Worm (Caenorhabditis elegans) whole organism, young adult: Measurements from ENCODE around the gene snx-1.

Experiments used
- C17E4.6 ChIP-seq: fragments of 200-800 bp; sonication (Bioruptor generic); IDR thresholded peaks from 2 replicates; pipeline ENCODE4 v1.3.6; 2022; ENCODE audit warnings: missing genetic modification reagents, missing genetic modification characterization, missing compliant biosample characterization
- D2030.7 ChIP-seq: fragments of 200-800 bp; sonication (Bioruptor generic); IDR thresholded peaks from 2 replicates; pipeline ENCODE4 v1.3.6; 2022; ENCODE audit warnings: missing genetic modification reagents, missing genetic modification characterization, missing compliant biosample characterization
- K11D2.4 ChIP-seq: fragments of 200-800 bp; sonication (Bioruptor generic); IDR thresholded peaks from 2 replicates; pipeline ENCODE4 v1.3.6; 2022; ENCODE audit warnings: missing genetic modification reagents, missing genetic modification characterization, missing compliant biosample characterization
- akir-1 ChIP-seq: fragments of 200-800 bp; sonication (Bioruptor generic); optimal IDR thresholded peaks from 2 replicates; lab custom pipeline; 2018; ENCODE audit warnings: mild to moderate bottlenecking, missing genetic modification characterization, moderate library complexity, missing compliant biosample characterization
- athp-1 ChIP-seq: sonication (generic microtip); optimal IDR thresholded peaks from 2 replicates; lab custom pipeline; 2017; ENCODE audit warnings: mild to moderate bottlenecking, missing genetic modification characterization, missing compliant biosample characterization
- hsf-1 ChIP-seq: fragments of 200-800 bp; sonication (Bioruptor generic); IDR thresholded peaks from 2 replicates; pipeline ENCODE4 v1.3.6; 2022; ENCODE audit warnings: missing genetic modification reagents, missing genetic modification characterization, missing compliant biosample characterization
- lag-1 ChIP-seq: fragments of 200-800 bp; sonication (Bioruptor generic); IDR thresholded peaks from 2 replicates; pipeline ENCODE4 v1.3.6; 2022; ENCODE audit warnings: missing genetic modification reagents, missing genetic modification characterization, missing compliant biosample characterization
- lin-26 ChIP-seq: fragments of 200-800 bp; sonication (Bioruptor generic); IDR thresholded peaks from 2 replicates; pipeline ENCODE4 v1.3.6; 2022; ENCODE audit warnings: missing genetic modification reagents, missing genetic modification characterization, missing compliant biosample characterization
- lsl-1 ChIP-seq: fragments of 200-800 bp; sonication (Bioruptor generic); optimal IDR thresholded peaks from 2 replicates; lab custom pipeline; 2018; ENCODE audit warnings: mild to moderate bottlenecking, missing genetic modification characterization, moderate library complexity, missing compliant biosample characterization
- nfya-1 ChIP-seq: sonication (generic microtip); optimal IDR thresholded peaks from 2 replicates; lab custom pipeline; 2017; ENCODE audit warnings: antibody characterized with exemption, missing compliant biosample characterization, missing genetic modification characterization, borderline replicate concordance; ENCODE audit not compliant: insufficient read depth
- nhr-27 ChIP-seq: fragments of 200-800 bp; sonication (Bioruptor generic); optimal IDR thresholded peaks from 2 replicates; lab custom pipeline; 2018; ENCODE audit warnings: mild to moderate bottlenecking, missing genetic modification characterization, moderate library complexity, missing compliant biosample characterization
- pha-4 ChIP-seq: fragments of 150-350 bp; sonication (generic microtip); optimal IDR thresholded peaks from 2 replicates; lab custom pipeline; 2014; ENCODE audit warnings: missing biosample characterization, missing genetic modification reagents, missing genetic modification characterization
- sea-2 ChIP-seq: fragments of 200-800 bp; sonication (Bioruptor generic); IDR thresholded peaks from 2 replicates; pipeline ENCODE4 v1.3.6; 2022; ENCODE audit warnings: missing genetic modification characterization, missing compliant biosample characterization

- TF ChIP-seq akir-1 (GFP tag; lab: Kevin White, UChicago) (no peak), nhr-27 (no peak), lsl-1 (no peak), K11D2.4 (no peak), sea-2 (GFP tag; lab: Robert Waterston, UW) (no peak), hsf-1 (GFP tag; lab: Robert Waterston, UW) (no peak), pha-4 (tag; lab: Kevin White, UChicago) (no peak), lag-1 (GFP tag; lab: Robert Waterston, UW) (no peak), athp-1 (tag; lab: Kevin White, UChicago) (no peak), D2030.7 (GFP tag; lab: Robert Waterston, UW) (no peak), lin-26 (no peak), C17E4.6 (GFP tag; lab: Robert Waterston, UW) (no peak), nfya-1 (tag; lab: Kevin White, UChicago) (no peak)
Observed at ce11 chrX:1172024-1172423, 43.2 kb downstream of the snx-1 start.
